Fruit fly (Drosophila melanogaster): Measurements from ENCODE around the gene primo-2.

- no peak for TF ChIP-seq CG13296 (GFP tag; optimal IDR thresholded peaks at IDR 0.05)
- TF ChIP-seq amos (GFP tag; IDR thresholded peaks at IDR 0.05; ENCODE audit: partially characterized antibody): no peak
- TF ChIP-seq CG10565 (GFP tag; optimal IDR thresholded peaks at IDR 0.05): no peak
- no peak for TF ChIP-seq CG12942 (GFP tag; optimal IDR thresholded peaks at IDR 0.05)
- TF ChIP-seq CG4854 (GFP tag; optimal IDR thresholded peaks at IDR 0.05): no peak
These were observed 25.7 kb downstream of the primo-2 start for dm6 chr3R:13685969-13686368.

All from whole organism, embryonic.